Fruit fly (Drosophila melanogaster): ENCODE measurements around the gene His4r.

His4r gene

DNA sequence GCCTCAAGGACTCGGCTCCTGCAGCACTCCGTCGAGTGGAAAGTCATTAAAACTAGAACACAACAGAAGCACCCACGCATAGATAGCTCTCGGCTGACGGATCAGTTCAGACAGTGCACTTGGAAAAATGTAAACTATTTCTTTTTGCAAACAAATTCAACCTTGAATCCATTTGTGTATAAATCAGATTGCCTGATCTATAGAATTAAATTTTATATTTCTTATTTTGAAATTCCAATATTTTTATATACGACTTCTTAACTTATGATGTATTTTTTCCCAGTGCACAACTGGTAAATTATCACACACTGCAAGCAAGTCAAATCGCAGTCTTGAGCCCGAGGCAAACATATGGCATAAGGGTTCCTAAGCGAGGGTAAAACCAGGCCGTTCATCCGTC is 49.2 kb downstream of the His4r start (continued):
- TF ChIP-seq CG17829 (tag; optimal IDR thresholded peaks at IDR 0.05) (peak; percentile 92), Ets97D (GFP tag; optimal IDR thresholded peaks at IDR 0.05) (peak; percentile 4), CG6791 (GFP tag; IDR thresholded peaks at IDR 0.05; ENCODE audit: partially characterized antibody) (no peak), Hsf (GFP tag; optimal IDR thresholded peaks at IDR 0.05) (peak; percentile 60), dpn (GFP tag; optimal IDR thresholded peaks at IDR 0.05) (peak; percentile 38 to 51), cas (GFP tag; IDR thresholded peaks at IDR 0.05) (no peak), Fer3 (tag; optimal IDR thresholded peaks at IDR 0.05) (no peak), CG9727 (GFP tag; optimal IDR thresholded peaks at IDR 0.05) (peak; percentile 91), gro (GFP tag; optimal IDR thresholded peaks at IDR 0.05) (no peak), Doc2 (GFP tag; IDR thresholded peaks at IDR 0.05) (no peak), Hr78 (GFP tag; optimal IDR thresholded peaks at IDR 0.05) (peak in 1 of 2 experiments; percentile 12), YL-1 (GFP tag; optimal IDR thresholded peaks at IDR 0.05) (no peak), CG2202 (tag; optimal IDR thresholded peaks at IDR 0.05) (peak; percentile 36), Six4 (GFP tag; optimal IDR thresholded peaks at IDR 0.05) (peak; percentile 82), CG2678 (tag; optimal IDR thresholded peaks at IDR 0.05) (peak; percentile 63), NC2β (GFP tag; optimal IDR thresholded peaks at IDR 0.05) (peak; percentile 45), CG17328 (GFP tag; IDR thresholded peaks at IDR 0.05) (peak; percentile 84), D19B (GFP tag; optimal IDR thresholded peaks at IDR 0.05) (no peak), grn (GFP tag; optimal IDR thresholded peaks at IDR 0.05) (peak; percentile 4), slp2 (GFP tag; optimal IDR thresholded peaks at IDR 0.05) (no peak), ssp (GFP tag; IDR thresholded peaks at IDR 0.05) (peak; percentile 41; the same call in 1 of the 2 replicates), BtbVII (GFP tag; optimal IDR thresholded peaks at IDR 0.05) (no peak), HHEX (GFP tag; optimal IDR thresholded peaks at IDR 0.05) (no peak), Rx (GFP tag; IDR thresholded peaks at IDR 0.05) (peak; percentile 64), Hmx (GFP tag; optimal IDR thresholded peaks at IDR 0.05) (no peak), schlank (tag; optimal IDR thresholded peaks at IDR 0.05) (no peak), zen2 (GFP tag; IDR thresholded peaks at IDR 0.05; ENCODE audit: partially characterized antibody) (no peak), trem (tag; optimal IDR thresholded peaks at IDR 0.05) (peak; percentile 48), unpg (GFP tag; optimal IDR thresholded peaks at IDR 0.05) (peak; percentile 77), fd96Cb (tag; optimal IDR thresholded peaks at IDR 0.05) (peak; percentile 64), CG14014 (GFP tag; IDR thresholded peaks at IDR 0.05) (no peak), Blimp-1 (GFP tag; optimal IDR thresholded peaks at IDR 0.05) (peak; percentile 68), knrl (GFP tag; IDR thresholded peaks at IDR 0.05; ENCODE audit: partially characterized antibody) (no peak), CG13123 (GFP tag; optimal IDR thresholded peaks at IDR 0.05) (peak; percentile 21), Atf6 (GFP tag; IDR thresholded peaks at IDR 0.05) (no peak), Vsx1 (GFP tag; optimal IDR thresholded peaks at IDR 0.05) (no peak), CG8281 (tag; optimal IDR thresholded peaks at IDR 0.05) (no peak), chif (GFP tag; optimal IDR thresholded peaks at IDR 0.05) (peak; percentile 55 to 80), Side (GFP tag; optimal IDR thresholded peaks at IDR 0.05) (peak; percentile 24), sim (GFP tag; IDR thresholded peaks at IDR 0.05) (peak; percentile 82), CG7928 (GFP tag; optimal IDR thresholded peaks at IDR 0.05) (no peak), CG34224 (GFP tag; IDR thresholded peaks at IDR 0.05; ENCODE audit: partially characterized antibody) (no peak), Sin3A (optimal IDR thresholded peaks at IDR 0.05) (no peak), Nf-YC (tag; optimal IDR thresholded peaks at IDR 0.05) (no peak), ATbp (GFP tag; optimal IDR thresholded peaks at IDR 0.05) (peak; percentile 22), slou (GFP tag; optimal IDR thresholded peaks at IDR 0.05) (no peak), corto (GFP tag; optimal IDR thresholded peaks at IDR 0.05) (no peak), CG6254 (GFP tag; optimal IDR thresholded peaks at IDR 0.05) (peak; percentile 46), tap (tag; optimal IDR thresholded peaks at IDR 0.05) (peak; percentile 47), gsb-n (tag; optimal IDR thresholded peaks at IDR 0.05) (peak; percentile 76), CG16815 (GFP tag; optimal IDR thresholded peaks at IDR 0.05) (peak; percentile 62)
